Fruit fly (Drosophila melanogaster) whole organism, wandering third instar larva: ENCODE results near the gene NijA.

ENCODE experiments used
- Abd-B ChIP-seq: fragments of >200 bp; optimal IDR thresholded peaks from 2 replicates; lab custom pipeline; 2017; ENCODE audit warnings: missing biosample characterization, missing genetic modification characterization
- CG32264 ChIP-seq: fragments of 200-800 bp; sonication (Bioruptor generic); optimal IDR thresholded peaks from 2 replicates; lab custom pipeline; 2016; ENCODE audit warnings: missing biosample characterization, missing genetic modification characterization
- CG9705 ChIP-seq: fragments of 200-800 bp; sonication (Bioruptor generic); optimal IDR thresholded peaks from 2 replicates; lab custom pipeline; 2018; ENCODE audit warnings: missing biosample characterization, mild to moderate bottlenecking, missing genetic modification characterization
- CrebA ChIP-seq: fragments of 200-800 bp; sonication (Bioruptor generic); optimal IDR thresholded peaks from 2 replicates; lab custom pipeline; 2016; ENCODE audit warnings: missing biosample characterization, mild to moderate bottlenecking, missing genetic modification characterization, borderline replicate concordance
- Dfd ChIP-seq: fragments of >200 bp; optimal IDR thresholded peaks from 2 replicates; lab custom pipeline; 2017; ENCODE audit warnings: missing biosample characterization, missing genetic modification characterization
- Dif ChIP-seq: fragments of 200-275, 200-300 bp; sonication (Bioruptor generic); optimal IDR thresholded peaks from 2 replicates; lab custom pipeline; 2018; ENCODE audit warnings: missing biosample characterization, missing genetic modification characterization; ENCODE audit not compliant: partially characterized antibody
- GATAd ChIP-seq: sonication (Bioruptor generic); optimal IDR thresholded peaks from 2 replicates; lab custom pipeline; 2016; ENCODE audit warnings: missing biosample characterization, missing genetic modification characterization
- Hr78 ChIP-seq: fragments of >200 bp; optimal IDR thresholded peaks from 2 replicates; lab custom pipeline; 2017; ENCODE audit warnings: missing biosample characterization, missing genetic modification characterization
- Hr83 ChIP-seq: fragments of 200-300 bp; sonication (Bioruptor generic); optimal IDR thresholded peaks from 2 replicates; lab custom pipeline; 2016; ENCODE audit warnings: missing biosample characterization, mild to moderate bottlenecking, missing genetic modification characterization, moderate library complexity; ENCODE audit not compliant: poor library complexity, severe bottlenecking
- Jra ChIP-seq: sonication (Bioruptor generic); optimal IDR thresholded peaks from 2 replicates; lab custom pipeline; 2016; ENCODE audit warnings: missing biosample characterization, missing genetic modification characterization
- Myc ChIP-seq: fragments of >200 bp; optimal IDR thresholded peaks from 2 replicates; lab custom pipeline; 2017
- N ChIP-seq: fragments of >200 bp; optimal IDR thresholded peaks from 2 replicates; lab custom pipeline; 2018; ENCODE audit warnings: missing biosample characterization, missing external identifiers, missing genetic modification characterization
- Rel ChIP-seq, 2 experiments: fragments of 200-800 bp; sonication (Bioruptor generic) in 1 of 2; optimal IDR thresholded peaks; 2 replicates in 1 of 2; 3 replicates in 1 of 2; lab custom pipeline; 2016 to 2019; ENCODE audit warnings: mild to moderate bottlenecking in 2 of 2, missing biosample characterization in 2 of 2, missing genetic modification characterization in 2 of 2, moderate library complexity in 1 of 2
- Sp1 ChIP-seq: fragments of 200-800 bp; sonication (Bioruptor generic); optimal IDR thresholded peaks from 3 replicates; lab custom pipeline; 2019; ENCODE audit warnings: missing biosample characterization, mild to moderate bottlenecking, missing genetic modification characterization, moderate library complexity
- Vsx2 ChIP-seq: fragments of 200-300, 225-300 bp; sonication (Bioruptor generic); optimal IDR thresholded peaks from 2 replicates; lab custom pipeline; 2018; ENCODE audit warnings: missing biosample characterization, missing genetic modification characterization; ENCODE audit not compliant: partially characterized antibody
- br ChIP-seq: fragments of 200-800 bp; sonication (Bioruptor generic); optimal IDR thresholded peaks from 2 replicates; lab custom pipeline; 2016; ENCODE audit warnings: missing biosample characterization, missing genetic modification characterization
- brk ChIP-seq: fragments of 200-800 bp; sonication (Bioruptor generic); optimal IDR thresholded peaks from 2 replicates; lab custom pipeline; 2016; ENCODE audit warnings: missing biosample characterization, mild to moderate bottlenecking, missing genetic modification characterization
- dl ChIP-seq, 2 experiments: fragments of 175-275, 200-275 bp in 1 of 2; fragments of 200-275 bp in 1 of 2; sonication (Bioruptor generic); optimal IDR thresholded peaks; lab custom pipeline; 2018; ENCODE audit warnings: mild to moderate bottlenecking in 2 of 2, missing biosample characterization in 2 of 2, missing genetic modification characterization in 2 of 2, moderate library complexity in 2 of 2; ENCODE audit not compliant: partially characterized antibody in 2 of 2, insufficient read depth in 1 of 2
- dmrt93B ChIP-seq: fragments of 200-800 bp; sonication (Bioruptor generic); optimal IDR thresholded peaks from 2 replicates; lab custom pipeline; 2018; ENCODE audit warnings: missing biosample characterization, mild to moderate bottlenecking, missing genetic modification characterization
- dsf ChIP-seq: sonication (Bioruptor generic); optimal IDR thresholded peaks from 2 replicates; lab custom pipeline; 2016; ENCODE audit warnings: missing biosample characterization, missing genetic modification characterization, borderline replicate concordance
- ey ChIP-seq: fragments of 200-800 bp; sonication (Bioruptor generic); optimal IDR thresholded peaks from 2 replicates; lab custom pipeline; 2016; ENCODE audit warnings: missing biosample characterization, missing genetic modification characterization
- fru ChIP-seq: fragments of 200-800 bp; sonication (Bioruptor generic); optimal IDR thresholded peaks from 3 replicates; lab custom pipeline; 2016; ENCODE audit warnings: missing biosample characterization, mild to moderate bottlenecking, missing genetic modification characterization
- h ChIP-seq: fragments of 200-800 bp; sonication (Bioruptor generic); optimal IDR thresholded peaks from 3 replicates; lab custom pipeline; 2016; ENCODE audit warnings: missing biosample characterization, mild to moderate bottlenecking, missing genetic modification characterization
- jim ChIP-seq: fragments of 175-275, 200-325 bp; sonication (Bioruptor generic); optimal IDR thresholded peaks from 2 replicates; lab custom pipeline; 2016; ENCODE audit warnings: missing biosample characterization, mild to moderate bottlenecking, missing genetic modification characterization
- lola ChIP-seq: fragments of >200 bp; optimal IDR thresholded peaks from 2 replicates; lab custom pipeline; 2017; ENCODE audit warnings: missing biosample characterization, missing genetic modification characterization
- psq ChIP-seq: fragments of 200-800 bp; sonication (Bioruptor generic); optimal IDR thresholded peaks from 3 replicates; lab custom pipeline; 2017; ENCODE audit warnings: missing biosample characterization, mild to moderate bottlenecking, missing genetic modification characterization, moderate library complexity
- rgr ChIP-seq: fragments of 200-800 bp; sonication (Bioruptor generic); optimal IDR thresholded peaks from 3 replicates; lab custom pipeline; 2016; ENCODE audit warnings: missing biosample characterization, mild to moderate bottlenecking, missing genetic modification characterization
- sage ChIP-seq: fragments of 200-800 bp; sonication (Bioruptor generic); optimal IDR thresholded peaks from 2 replicates; lab custom pipeline; 2016; ENCODE audit warnings: missing biosample characterization, mild to moderate bottlenecking, missing genetic modification characterization
- sv ChIP-seq: fragments of 200-800 bp; sonication (Bioruptor generic); optimal IDR thresholded peaks from 3 replicates; lab custom pipeline; 2016; ENCODE audit warnings: missing biosample characterization, missing genetic modification characterization
- tai ChIP-seq: sonication (Bioruptor generic); optimal IDR thresholded peaks from 2 replicates; lab custom pipeline; 2016; ENCODE audit warnings: missing biosample characterization, missing genetic modification characterization
- usp ChIP-seq: fragments of >200 bp; optimal IDR thresholded peaks from 2 replicates; lab custom pipeline; 2017; ENCODE audit warnings: missing biosample characterization, missing genetic modification characterization

NijA gene

DNA sequence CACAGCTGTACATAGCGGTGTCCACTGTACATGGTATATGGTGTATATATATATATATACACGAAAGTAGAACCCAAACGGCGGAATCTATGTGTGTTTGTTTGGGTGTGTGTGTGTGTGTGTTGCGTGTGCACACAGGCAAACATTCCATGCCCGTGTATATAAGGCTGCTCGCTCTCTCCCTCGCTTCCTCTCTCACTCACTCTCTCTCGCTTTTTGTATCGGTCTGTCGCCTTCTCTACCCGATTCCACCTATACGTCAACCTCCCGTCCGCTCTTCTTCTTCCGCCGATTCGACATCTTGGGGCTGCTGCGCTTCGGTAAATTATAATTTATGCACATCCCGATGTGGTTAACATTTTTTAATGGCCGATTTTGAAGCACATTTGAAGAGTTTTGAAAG is 22.5 kb downstream of the NijA start:
- TF ChIP-seq Dif (peak; percentile 87), psq (GFP tag; lab: Kevin White, UChicago) (peak; percentile 25), Abd-B (GFP tag; lab: Kevin White, UChicago) (no peak), jim (no peak), dsf (GFP tag; lab: Kevin White, UChicago) (no peak), N (GFP tag; lab: Kevin White, UChicago) (peak; percentile 18), GATAd (GFP tag; lab: Kevin White, UChicago) (no peak), lola (no peak), br (GFP tag; lab: Kevin White, UChicago) (no peak), fru (GFP tag; lab: Kevin White, UChicago) (peak; percentile 6), Myc (lab: Kevin White, UChicago) (no peak), tai (GFP tag; lab: Kevin White, UChicago) (no peak), Jra (GFP tag; lab: Kevin White, UChicago) (no peak), Hr83 (GFP tag; lab: Kevin White, UChicago) (peak; percentile 43), Dfd (GFP tag; lab: Kevin White, UChicago) (no peak), Rel (GFP tag; optimal IDR thresholded peaks at IDR 0.05; lab: Kevin White, UChicago) (peak; percentile 18), Rel (tag; optimal IDR thresholded peaks at IDR 0.05; lab: Kevin White, UChicago) (peak; percentile 30), dl (GFP tag; optimal IDR thresholded peaks at IDR 0.05; lab: Kevin White, UChicago; ENCODE audit: insufficient read depth in 1 of 2, partially characterized antibody in 2 of 2) (peak; percentile 47 to 65), rgr (GFP tag; lab: Kevin White, UChicago) (no peak), usp (no peak), sage (GFP tag; lab: Kevin White, UChicago) (no peak), dmrt93B (GFP tag; lab: Kevin White, UChicago) (no peak), ey (GFP tag; lab: Kevin White, UChicago) (no peak)

DNA sequence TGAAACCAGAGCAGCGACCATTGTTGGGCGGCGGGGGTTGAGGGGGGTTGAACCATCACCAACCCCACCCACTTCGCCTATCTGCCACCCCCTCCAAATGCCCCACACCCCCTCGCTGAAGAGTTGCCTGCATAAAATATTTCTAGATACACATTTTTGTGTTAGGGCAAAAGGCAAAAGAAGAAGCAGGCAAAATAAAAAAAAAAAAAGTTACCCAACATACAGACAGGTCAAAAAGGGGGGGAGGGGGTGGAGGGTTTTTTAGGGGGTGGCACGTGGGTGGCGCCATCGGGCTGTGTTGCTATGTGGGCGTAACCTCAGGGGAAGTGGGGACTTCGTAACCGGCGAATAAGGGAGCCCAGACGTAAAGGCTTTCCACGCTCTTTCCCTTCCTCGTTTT is 24.1 kb downstream of the NijA start:
- TF ChIP-seq sage (GFP tag; lab: Kevin White, UChicago) (no peak), Sp1 (GFP tag; lab: Kevin White, UChicago) (no peak), br (GFP tag; lab: Kevin White, UChicago) (no peak), tai (GFP tag; lab: Kevin White, UChicago) (no peak), brk (no peak), dl (GFP tag; optimal IDR thresholded peaks at IDR 0.05; lab: Kevin White, UChicago; ENCODE audit: insufficient read depth in 1 of 2, partially characterized antibody in 2 of 2) (no peak), Vsx2 (no peak), GATAd (GFP tag; lab: Kevin White, UChicago) (no peak), Hr78 (no peak), dmrt93B (GFP tag; lab: Kevin White, UChicago) (no peak), CrebA (GFP tag; lab: Kevin White, UChicago) (no peak), Myc (lab: Kevin White, UChicago) (no peak), rgr (GFP tag; lab: Kevin White, UChicago) (no peak), CG9705 (GFP tag; lab: Kevin White, UChicago) (no peak), sv (GFP tag; lab: Kevin White, UChicago) (no peak), Dfd (GFP tag; lab: Kevin White, UChicago) (no peak), dsf (GFP tag; lab: Kevin White, UChicago) (no peak), ey (GFP tag; lab: Kevin White, UChicago) (no peak)
- TF ChIP-seq, all 38 proteins: peak for 0

dm6 chr3L:10669592-10670400 is 26.9 kb downstream of the NijA start:
- TF ChIP-seq Dfd (GFP tag; lab: Kevin White, UChicago) (peak; percentile 58), h (no peak), dmrt93B (GFP tag; lab: Kevin White, UChicago) (no peak), CG32264 (no peak), dl (GFP tag; optimal IDR thresholded peaks at IDR 0.05; lab: Kevin White, UChicago; ENCODE audit: insufficient read depth in 1 of 2, partially characterized antibody in 2 of 2) (no peak), Rel (GFP tag; optimal IDR thresholded peaks at IDR 0.05; lab: Kevin White, UChicago) (no peak), Rel (tag; optimal IDR thresholded peaks at IDR 0.05; lab: Kevin White, UChicago) (peak; percentile 92)
- TF ChIP-seq, all 38 proteins: peak for 2
